Worm (Caenorhabditis elegans): ENCODE results near the gene lys-8.

DNA sequence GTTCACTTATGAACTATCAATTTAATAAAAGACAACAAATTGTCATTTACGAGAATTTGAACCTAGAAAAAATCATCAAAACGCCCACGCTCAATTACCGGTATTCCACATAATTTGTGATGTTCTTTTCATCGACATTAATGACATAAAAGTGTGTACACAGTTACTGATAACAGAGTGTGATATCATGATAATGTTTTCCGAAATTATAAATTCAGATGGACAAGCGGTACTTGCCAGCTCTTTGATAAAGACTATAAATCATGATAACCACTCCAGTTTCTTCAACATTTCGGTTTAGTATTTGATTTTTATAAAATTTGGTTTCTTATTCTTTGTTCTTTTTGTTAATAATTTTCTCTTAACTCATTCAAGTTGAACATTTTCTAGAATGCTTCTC, at the start of gene lys-8:
- TF ChIP-seq ama-1 (optimal IDR thresholded peaks at IDR 0.05) (no peak), ceh-13 (GFP tag; optimal IDR thresholded peaks at IDR 0.05) (no peak), flt-1 (GFP tag; IDR thresholded peaks at IDR 0.05) (no peak), tbx-37 (GFP tag; conservative IDR thresholded peaks at IDR 0.05) (no peak)
